Worm (Caenorhabditis elegans) whole organism, late embryonic: Measurements from ENCODE around the gene fbxb-61.

ENCODE experiments used
- C08G9.2 ChIP-seq: sonication (generic microtip); optimal IDR thresholded peaks from 2 replicates; lab custom pipeline; 2016; ENCODE audit warnings: mild to moderate bottlenecking, missing genetic modification characterization, moderate library complexity, missing compliant biosample characterization
- F13H6.1 ChIP-seq: sonication (generic microtip); optimal IDR thresholded peaks from 2 replicates; lab custom pipeline; 2016; ENCODE audit warnings: missing genetic modification characterization, missing compliant biosample characterization
- K02D7.2 ChIP-seq: sonication (generic microtip); optimal IDR thresholded peaks from 2 replicates; lab custom pipeline; 2017; ENCODE audit warnings: mild to moderate bottlenecking, missing genetic modification characterization, missing compliant biosample characterization
- ceh-14 ChIP-seq: sonication (generic microtip); optimal IDR thresholded peaks from 2 replicates; lab custom pipeline; 2016; ENCODE audit warnings: missing genotype, missing genetic modification characterization, missing compliant biosample characterization
- ceh-19 ChIP-seq: fragments of 200-800 bp; sonication (Bioruptor generic); optimal IDR thresholded peaks from 2 replicates; lab custom pipeline; 2018; ENCODE audit warnings: mild to moderate bottlenecking, missing genetic modification characterization, missing compliant biosample characterization
- ceh-2 ChIP-seq: sonication (generic microtip); optimal IDR thresholded peaks from 2 replicates; lab custom pipeline; 2016; ENCODE audit warnings: missing genotype, missing genetic modification characterization, missing compliant biosample characterization
- ceh-24 ChIP-seq: sonication (generic microtip); optimal IDR thresholded peaks from 2 replicates; lab custom pipeline; 2016; ENCODE audit warnings: mild to moderate bottlenecking, missing genetic modification characterization, missing compliant biosample characterization
- ceh-30 ChIP-seq: fragments of 150-350 bp; optimal IDR thresholded peaks from 2 replicates; lab custom pipeline; 2014; ENCODE audit warnings: missing biosample characterization, missing genetic modification characterization
- ceh-31 ChIP-seq: sonication (generic microtip); optimal IDR thresholded peaks from 2 replicates; lab custom pipeline; 2016; ENCODE audit warnings: missing genetic modification characterization, missing compliant biosample characterization
- ceh-48 ChIP-seq: sonication (generic microtip); optimal IDR thresholded peaks from 2 replicates; lab custom pipeline; 2016; ENCODE audit warnings: missing genetic modification characterization, inconsistent platforms, missing compliant biosample characterization
- ceh-6 ChIP-seq: fragments of 200-800 bp; sonication (Bioruptor generic); optimal IDR thresholded peaks from 2 replicates; lab custom pipeline; 2018; ENCODE audit warnings: mild to moderate bottlenecking, missing genetic modification characterization, missing compliant biosample characterization
- ceh-9 ChIP-seq: sonication (generic microtip); optimal IDR thresholded peaks from 2 replicates; lab custom pipeline; 2016; ENCODE audit warnings: mild to moderate bottlenecking, missing genetic modification characterization, inconsistent platforms, missing compliant biosample characterization
- che-1 ChIP-seq: sonication (generic microtip); optimal IDR thresholded peaks from 2 replicates; lab custom pipeline; 2016; ENCODE audit warnings: mild to moderate bottlenecking, missing genetic modification characterization, missing compliant biosample characterization
- dve-1 ChIP-seq: sonication (generic microtip); optimal IDR thresholded peaks from 2 replicates; lab custom pipeline; 2017; ENCODE audit warnings: antibody characterized with exemption, mild to moderate bottlenecking, missing genetic modification characterization, missing compliant biosample characterization
- elt-2 ChIP-seq: sonication (generic microtip); optimal IDR thresholded peaks from 2 replicates; lab custom pipeline; 2016; ENCODE audit warnings: missing genetic modification reagents, missing genetic modification characterization, missing compliant biosample characterization
- ets-4 ChIP-seq: sonication (generic microtip); optimal IDR thresholded peaks from 2 replicates; lab custom pipeline; 2016; ENCODE audit warnings: missing genetic modification characterization, missing compliant biosample characterization
- fax-1 ChIP-seq: sonication (generic microtip); optimal IDR thresholded peaks from 2 replicates; lab custom pipeline; 2016; ENCODE audit warnings: missing genotype, missing genetic modification characterization, missing compliant biosample characterization
- gmeb-2 ChIP-seq: sonication (generic microtip); optimal IDR thresholded peaks from 2 replicates; lab custom pipeline; 2016; ENCODE audit warnings: missing genetic modification characterization, inconsistent platforms, missing compliant biosample characterization
- hlh-13 ChIP-seq: fragments of 200-800 bp; sonication (Bioruptor generic); optimal IDR thresholded peaks from 2 replicates; lab custom pipeline; 2018; ENCODE audit warnings: mild to moderate bottlenecking, missing genetic modification characterization, missing compliant biosample characterization
- hlh-30 ChIP-seq: sonication (generic microtip); optimal IDR thresholded peaks from 2 replicates; lab custom pipeline; 2017; ENCODE audit warnings: antibody characterized with exemption, missing genetic modification characterization, missing compliant biosample characterization; ENCODE audit not compliant: insufficient read depth
- lim-6 ChIP-seq: sonication (generic microtip); optimal IDR thresholded peaks from 2 replicates; lab custom pipeline; 2016; ENCODE audit warnings: missing genetic modification characterization, missing compliant biosample characterization
- lin-11 ChIP-seq: fragments of 200-800 bp; sonication (Bioruptor generic); optimal IDR thresholded peaks from 2 replicates; lab custom pipeline; 2018; ENCODE audit warnings: mild to moderate bottlenecking, missing genetic modification characterization, missing compliant biosample characterization
- mec-3 ChIP-seq: sonication (generic microtip); optimal IDR thresholded peaks from 2 replicates; lab custom pipeline; 2016; ENCODE audit warnings: borderline replicate concordance, missing genetic modification characterization, missing compliant biosample characterization
- nfya-1 ChIP-seq: sonication (generic microtip); optimal IDR thresholded peaks from 2 replicates; lab custom pipeline; 2017; ENCODE audit warnings: missing genetic modification characterization, mild to moderate bottlenecking, missing compliant biosample characterization, antibody characterized with exemption, moderate library complexity
- nhr-11 ChIP-seq: fragments of 150-350 bp; optimal IDR thresholded peaks from 2 replicates; lab custom pipeline; 2014; ENCODE audit warnings: missing biosample characterization, missing genetic modification characterization
- odd-2 ChIP-seq: sonication (generic microtip); optimal IDR thresholded peaks from 2 replicates; lab custom pipeline; 2017; ENCODE audit warnings: antibody characterized with exemption, mild to moderate bottlenecking, missing genetic modification characterization, missing compliant biosample characterization
- pha-2 ChIP-seq: sonication (generic microtip); optimal IDR thresholded peaks from 2 replicates; lab custom pipeline; 2017; ENCODE audit warnings: mild to moderate bottlenecking, missing genetic modification characterization, missing compliant biosample characterization
- pha-4 ChIP-seq: fragments of 150-350 bp; optimal IDR thresholded peaks from 2 replicates; lab custom pipeline; 2018; ENCODE audit warnings: missing biosample characterization, missing genetic modification reagents, missing genetic modification characterization
- ref-2 ChIP-seq: sonication (generic microtip); optimal IDR thresholded peaks from 2 replicates; lab custom pipeline; 2016; ENCODE audit warnings: missing genetic modification characterization, missing compliant biosample characterization
- sdc-2 ChIP-seq: sonication (generic microtip); optimal IDR thresholded peaks from 2 replicates; lab custom pipeline; 2016; ENCODE audit warnings: missing genotype, missing genetic modification characterization, missing compliant biosample characterization
- syd-9 ChIP-seq: sonication (generic microtip); optimal IDR thresholded peaks from 2 replicates; lab custom pipeline; 2016; ENCODE audit warnings: mild to moderate bottlenecking, missing genetic modification characterization, moderate library complexity, missing compliant biosample characterization
- tbx-2 ChIP-seq: sonication (generic microtip); optimal IDR thresholded peaks from 2 replicates; lab custom pipeline; 2016; ENCODE audit warnings: missing genetic modification characterization, missing compliant biosample characterization
- unc-42 ChIP-seq: sonication (generic microtip); optimal IDR thresholded peaks from 2 replicates; lab custom pipeline; 2016; ENCODE audit warnings: missing genotype, missing genetic modification characterization, missing compliant biosample characterization
- unc-55 ChIP-seq: sonication (generic microtip); optimal IDR thresholded peaks from 2 replicates; lab custom pipeline; 2017; ENCODE audit warnings: missing biosample characterization, missing genetic modification reagents, missing genetic modification characterization

fbxb-61 gene

DNA sequence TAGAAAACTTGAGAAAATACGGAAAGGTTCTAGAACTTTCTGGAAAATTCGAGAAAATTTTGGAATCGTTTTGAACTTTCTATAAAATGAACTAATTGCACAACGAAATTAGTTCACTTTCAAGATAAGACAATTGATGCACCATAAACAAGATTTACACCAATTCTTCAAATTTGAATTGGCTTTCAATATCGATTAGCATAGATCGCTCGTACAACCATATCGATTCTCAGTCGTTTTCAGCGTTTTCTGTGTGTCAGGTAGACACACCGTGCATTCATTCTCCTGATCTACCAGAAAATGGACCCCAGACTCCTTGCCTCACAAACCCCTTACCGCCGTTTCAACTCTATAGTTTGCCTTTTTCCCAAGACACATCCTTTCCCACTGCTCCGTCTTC, 21.6 kb upstream of the fbxb-61 start, which contains the start of gene fbxb-117:
fbxb-117 (plus strand) TSS at position 301 of the 400 bp plus-strand sequence.
- TF ChIP-seq odd-2 (tag; lab: Kevin White, UChicago) (no peak), mec-3 (tag; lab: Kevin White, UChicago) (no peak), ceh-24 (tag; lab: Kevin White, UChicago) (no peak), ref-2 (tag; lab: Kevin White, UChicago) (no peak), ceh-2 (tag; lab: Kevin White, UChicago) (no peak), ceh-14 (tag; lab: Kevin White, UChicago) (no peak), syd-9 (no peak), hlh-13 (no peak), C08G9.2 (tag; lab: Kevin White, UChicago) (no peak), ets-4 (tag; lab: Kevin White, UChicago) (no peak), ceh-19 (no peak), pha-4 (no peak), K02D7.2 (tag; lab: Kevin White, UChicago) (no peak), ceh-48 (tag; lab: Kevin White, UChicago) (no peak)

DNA sequence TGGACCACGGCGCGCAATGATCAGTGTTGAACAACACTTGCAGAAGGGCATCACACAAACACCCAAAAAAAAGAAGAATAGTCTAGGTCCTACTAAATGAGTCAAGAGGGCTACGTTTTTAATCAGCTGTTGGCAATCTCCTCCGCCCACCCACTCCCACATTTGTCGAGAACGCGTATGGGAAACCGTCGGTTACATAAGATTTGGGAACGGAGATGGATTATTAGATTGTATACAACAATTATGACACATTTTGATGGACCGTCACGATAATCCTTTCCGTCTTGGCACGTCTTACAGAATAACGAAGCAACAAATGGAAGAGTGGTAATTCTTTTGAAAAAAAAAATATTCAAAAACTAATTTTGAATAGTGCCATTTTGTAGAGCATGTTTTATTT, 18.0 kb upstream of the fbxb-61 start:
- no peak for TF ChIP-seq unc-42 (tag; lab: Kevin White, UChicago)
- TF ChIP-seq nhr-11 (tag; lab: Kevin White, UChicago), result no peak
- TF ChIP-seq elt-2 (tag; lab: Kevin White, UChicago), result no peak
- no peak for TF ChIP-seq ets-4 (tag; lab: Kevin White, UChicago)
- TF ChIP-seq F13H6.1 (tag; lab: Kevin White, UChicago), result no peak
- TF ChIP-seq lim-6 (tag; lab: Kevin White, UChicago), result no peak
- no peak for TF ChIP-seq sdc-2
- no peak for TF ChIP-seq pha-4
- no peak for TF ChIP-seq K02D7.2 (tag; lab: Kevin White, UChicago)
- no peak for TF ChIP-seq C08G9.2 (tag; lab: Kevin White, UChicago)
- TF ChIP-seq nfya-1 (tag; lab: Kevin White, UChicago), result no peak
- TF ChIP-seq ceh-2 (tag; lab: Kevin White, UChicago), result no peak
- no peak for TF ChIP-seq pha-2 (tag; lab: Kevin White, UChicago)
- no peak for TF ChIP-seq hlh-30 (tag; lab: Kevin White, UChicago)
- TF ChIP-seq tbx-2 (tag; lab: Kevin White, UChicago), result no peak
- TF ChIP-seq mec-3 (tag; lab: Kevin White, UChicago), result no peak
- TF ChIP-seq ceh-6 (GFP tag; lab: Kevin White, UChicago), result no peak
- no peak for TF ChIP-seq ceh-9 (tag; lab: Kevin White, UChicago)

ce11 chrV:19288073-19288805, 15.7 kb upstream of the fbxb-61 start, which contains the start of the genes F55C9.3 and fbxb-57:
TSS of gene F55C9.3 (minus strand) at chrV:19288173.
TSS of gene fbxb-57 (plus strand) at chrV:19288755.
- TF ChIP-seq gmeb-2 (tag; lab: Kevin White, UChicago) (no peak), elt-2 (tag; lab: Kevin White, UChicago) (no peak), nhr-11 (tag; lab: Kevin White, UChicago) (no peak), ceh-30 (tag; lab: Kevin White, UChicago) (no peak), dve-1 (tag; lab: Kevin White, UChicago) (no peak), C08G9.2 (tag; lab: Kevin White, UChicago) (no peak), ceh-14 (tag; lab: Kevin White, UChicago) (no peak), unc-55 (GFP tag; lab: Kevin White, UChicago) (no peak)

- TF ChIP-seq ceh-31 (tag; lab: Kevin White, UChicago), result no peak
- TF ChIP-seq elt-2 (tag; lab: Kevin White, UChicago), result no peak
- no peak for TF ChIP-seq fax-1 (tag; lab: Kevin White, UChicago)
- no peak for TF ChIP-seq syd-9
- no peak for TF ChIP-seq che-1 (tag; lab: Kevin White, UChicago)
- no peak for TF ChIP-seq ceh-24 (tag; lab: Kevin White, UChicago)
- no peak for TF ChIP-seq ceh-2 (tag; lab: Kevin White, UChicago)
- TF ChIP-seq lin-11, result no peak
- no peak for TF ChIP-seq nfya-1 (tag; lab: Kevin White, UChicago)
- no peak for TF ChIP-seq pha-2 (tag; lab: Kevin White, UChicago)
These were observed 10.9 kb upstream of the fbxb-61 start, which contains the start of gene F55C9.5 for ce11 chrV:19293025-19293424. TSS of gene F55C9.5 (minus strand) at chrV:19293125.
